Fruit fly (Drosophila melanogaster): ENCODE results near the gene CG8757.
A peak's percentile ranks its signal among the peaks of the same experiment; 100 is the strongest.

The CG8757 gene

dm6 chr3L:13862403-13862802 lies 20.4 kb upstream of the CG8757 start (continued):
- peak; percentile 86 for TF ChIP-seq H15 (GFP tag; IDR thresholded peaks at IDR 0.05)
- TF ChIP-seq GATAe (GFP tag; conservative IDR thresholded peaks at IDR 0.05) = peak; percentile 93
- peak; percentile 71 for TF ChIP-seq inv (GFP tag; IDR thresholded peaks at IDR 0.05; ENCODE audit: partially characterized antibody)
- TF ChIP-seq CG2116 (GFP tag; optimal IDR thresholded peaks at IDR 0.05) = no peak
- peak; percentile 92 for TF ChIP-seq so (GFP tag; IDR thresholded peaks at IDR 0.05)
- TF ChIP-seq NfI (GFP tag; optimal IDR thresholded peaks at IDR 0.05) = peak; percentile 87
- peak; percentile 66 for TF ChIP-seq CG3838 (GFP tag; optimal IDR thresholded peaks at IDR 0.05)
- TF ChIP-seq wdn (GFP tag; IDR thresholded peaks at IDR 0.05) = peak; percentile 92
- TF ChIP-seq CG15479 (GFP tag; optimal IDR thresholded peaks at IDR 0.05) = peak; percentile 9
- TF ChIP-seq Optix (GFP tag; IDR thresholded peaks at IDR 0.05) = peak; percentile 93
- peak; percentile 92 for TF ChIP-seq jumu (GFP tag; optimal IDR thresholded peaks at IDR 0.05)
- no peak for TF ChIP-seq CG34422 (GFP tag; IDR thresholded peaks at IDR 0.05)
- TF ChIP-seq exex (tag; optimal IDR thresholded peaks at IDR 0.05) = peak; percentile 85
- TF ChIP-seq aop (GFP tag; IDR thresholded peaks at IDR 0.05) = peak; percentile 93
- TF ChIP-seq lab (GFP tag; optimal IDR thresholded peaks at IDR 0.05) = no peak
- TF ChIP-seq sima (GFP tag; optimal IDR thresholded peaks at IDR 0.05) = no peak
- TF ChIP-seq lilli (GFP tag; optimal IDR thresholded peaks at IDR 0.05) = peak; percentile 92
- peak; percentile 58 for TF ChIP-seq Fer2 (tag; optimal IDR thresholded peaks at IDR 0.05)
- peak; percentile 84 for TF ChIP-seq Chrac-16 (GFP tag; optimal IDR thresholded peaks at IDR 0.05)
- TF ChIP-seq Fer1 (GFP tag; optimal IDR thresholded peaks at IDR 0.05) = no peak
- peak; percentile 71 for TF ChIP-seq CG32767 (GFP tag; IDR thresholded peaks at IDR 0.05)
- no peak for TF ChIP-seq fru (optimal IDR thresholded peaks at IDR 0.05)
- peak; percentile 31 for TF ChIP-seq CG1832 (GFP tag; optimal IDR thresholded peaks at IDR 0.05)
- TF ChIP-seq CG3065 (GFP tag; optimal IDR thresholded peaks at IDR 0.05) = peak; percentile 56
- 0 out of 2 replicates have a peak, but pooled peaks have one; percentile 22 for TF ChIP-seq ato (GFP tag; IDR thresholded peaks at IDR 0.05; ENCODE audit: partially characterized antibody)
- TF ChIP-seq CG9727 (GFP tag; optimal IDR thresholded peaks at IDR 0.05) = no peak
- no peak for TF ChIP-seq usp (GFP tag; optimal IDR thresholded peaks at IDR 0.05)
- TF ChIP-seq disco-r (GFP tag; optimal IDR thresholded peaks at IDR 0.05) = peak; percentile 75
- TF ChIP-seq fd102C (GFP tag; optimal IDR thresholded peaks at IDR 0.05) = no peak
- TF ChIP-seq knrl (GFP tag; IDR thresholded peaks at IDR 0.05; ENCODE audit: partially characterized antibody) = peak; percentile 81
- no peak for TF ChIP-seq Kr (GFP tag; optimal IDR thresholded peaks at IDR 0.05)
- TF ChIP-seq CG14965 (GFP tag; optimal IDR thresholded peaks at IDR 0.05; ENCODE audit: borderline replicate concordance) = no peak
- TF ChIP-seq CG10654 (GFP tag; optimal IDR thresholded peaks at IDR 0.05) = no peak
- peak; percentile 91 for TF ChIP-seq ab (GFP tag; optimal IDR thresholded peaks at IDR 0.05)
- peak; percentile 93 for TF ChIP-seq CG13624 (GFP tag; optimal IDR thresholded peaks at IDR 0.05)
- TF ChIP-seq CG10274 (GFP tag; optimal IDR thresholded peaks at IDR 0.05) = no peak
- TF ChIP-seq cg (GFP tag; optimal IDR thresholded peaks at IDR 0.05) = no peak
- TF ChIP-seq repo (GFP tag; optimal IDR thresholded peaks at IDR 0.05) = no peak
- TF ChIP-seq CG7987 (GFP tag; optimal IDR thresholded peaks at IDR 0.05) = peak; percentile 41
- TF ChIP-seq Elba2 (GFP tag; optimal IDR thresholded peaks at IDR 0.05) = no peak
- peak; percentile 84 for TF ChIP-seq dan (GFP tag; IDR thresholded peaks at IDR 0.05)
- no peak for TF ChIP-seq Eip74EF (GFP tag; optimal IDR thresholded peaks at IDR 0.05)
